Worm (Caenorhabditis elegans) whole organism, early embryonic: ENCODE results near the gene Y69H2.15.
A peak's percentile ranks its signal among the peaks of the same experiment; 100 is the strongest.

Experiments
- B0310.2 ChIP-seq: sonication (generic microtip); optimal IDR thresholded peaks from 2 replicates; lab custom pipeline; 2016; ENCODE audit warnings: mild to moderate bottlenecking, missing genetic modification characterization, missing compliant biosample characterization
- F13C5.2 ChIP-seq: sonication (generic microtip); optimal IDR thresholded peaks from 2 replicates; lab custom pipeline; 2017; ENCODE audit warnings: mild to moderate bottlenecking, missing genetic modification characterization, inconsistent platforms, missing compliant biosample characterization
- aly-1 ChIP-seq: sonication (generic microtip); optimal IDR thresholded peaks from 2 replicates; lab custom pipeline; 2016; ENCODE audit warnings: missing genetic modification characterization, missing compliant biosample characterization
- ama-1 ChIP-seq: fragments of 150-350 bp; optimal IDR thresholded peaks from 2 replicates; lab custom pipeline; 2014
- ceh-36 ChIP-seq: sonication (generic microtip); optimal IDR thresholded peaks from 2 replicates; lab custom pipeline; 2016; ENCODE audit warnings: missing genetic modification characterization, inconsistent platforms, missing compliant biosample characterization
- ets-7 ChIP-seq: sonication (generic microtip); optimal IDR thresholded peaks from 2 replicates; lab custom pipeline; 2016; ENCODE audit warnings: missing genotype, missing genetic modification characterization, missing compliant biosample characterization
- flt-1 ChIP-seq: fragments of 200-800 bp; sonication (Bioruptor generic); IDR thresholded peaks from 2 replicates; pipeline ENCODE4 v1.3.6; 2022; ENCODE audit warnings: missing genetic modification characterization, missing compliant biosample characterization
- hmbx-1 ChIP-seq: sonication (generic microtip); optimal IDR thresholded peaks from 2 replicates; lab custom pipeline; 2016; ENCODE audit warnings: mild to moderate bottlenecking, missing genetic modification characterization, missing compliant biosample characterization
- hnd-1 ChIP-seq: sonication (generic microtip); optimal IDR thresholded peaks from 2 replicates; lab custom pipeline; 2016; ENCODE audit warnings: missing genetic modification characterization, missing compliant biosample characterization
- sea-1 ChIP-seq: fragments of 200-800 bp; sonication (Bioruptor generic); conservative IDR thresholded peaks from 2 replicates; pipeline ENCODE4 v1.3.6; 2022; ENCODE audit warnings: missing genetic modification characterization, missing compliant biosample characterization
- tbx-37 ChIP-seq: fragments of 200-800 bp; sonication (Bioruptor generic); conservative IDR thresholded peaks from 2 replicates; pipeline ENCODE4 v1.3.6; 2022; ENCODE audit warnings: missing genetic modification reagents, missing genetic modification characterization, missing compliant biosample characterization
- tra-4 ChIP-seq: sonication (generic microtip); optimal IDR thresholded peaks from 2 replicates; lab custom pipeline; 2017; ENCODE audit warnings: missing genetic modification characterization, missing compliant biosample characterization

DNA sequence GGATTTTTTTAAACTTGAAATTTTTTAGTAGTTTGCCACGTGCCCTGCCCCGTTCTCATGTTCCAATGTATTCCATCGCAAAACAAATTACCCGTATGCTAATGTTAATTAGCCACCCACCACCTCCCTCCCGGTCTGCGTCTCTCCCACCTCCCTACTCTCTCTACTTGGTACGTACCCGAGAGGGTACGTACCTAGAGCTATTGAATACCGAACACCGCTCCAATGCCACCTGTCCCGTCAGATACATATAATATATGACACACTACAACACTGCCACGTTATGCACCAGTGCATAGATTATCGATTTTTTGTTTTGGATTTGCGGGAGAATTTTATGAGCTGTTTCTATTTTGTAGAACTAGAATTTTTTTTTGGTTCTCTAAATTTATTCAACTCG is 37.1 kb downstream of the Y69H2.15 start:
- TF ChIP-seq ets-7 (tag; lab: Kevin White, UChicago): no peak
- no peak for TF ChIP-seq ama-1
- TF ChIP-seq hnd-1 (tag; lab: Kevin White, UChicago): no peak
- no peak for TF ChIP-seq flt-1 (GFP tag; lab: Robert Waterston, UW)
- TF ChIP-seq sea-1: no peak
- peak; percentile 7 for TF ChIP-seq F13C5.2 (tag; lab: Kevin White, UChicago)
- no peak for TF ChIP-seq aly-1 (tag; lab: Kevin White, UChicago)
- no peak for TF ChIP-seq tra-4 (tag; lab: Kevin White, UChicago)
- TF ChIP-seq hmbx-1 (tag; lab: Kevin White, UChicago): no peak
- TF ChIP-seq B0310.2: no peak
- no peak for TF ChIP-seq tbx-37 (GFP tag; lab: Robert Waterston, UW)
- TF ChIP-seq ceh-36 (tag; lab: Kevin White, UChicago): no peak
